Worm (Caenorhabditis elegans) whole organism, mixed stage, embryonic: ENCODE measurements around the gene hpo-36.

ENCODE experiments used
- M03D4.4 ChIP-seq: sonication (generic microtip); optimal IDR thresholded peaks from 2 replicates; lab custom pipeline; 2017; ENCODE audit warnings: mild to moderate bottlenecking, missing genetic modification characterization, missing compliant biosample characterization
- bed-3 ChIP-seq: fragments of 200-800 bp; sonication (Bioruptor generic); optimal IDR thresholded peaks from 3 replicates; lab custom pipeline; 2018; ENCODE audit warnings: mild to moderate bottlenecking, missing genetic modification characterization, moderate library complexity, missing compliant biosample characterization
- blmp-1 ChIP-seq: fragments of 150-350 bp; optimal IDR thresholded peaks from 2 replicates; lab custom pipeline; 2014; ENCODE audit warnings: missing biosample characterization, missing genetic modification characterization
- ceh-39 ChIP-seq: fragments of 150-350 bp; optimal IDR thresholded peaks from 2 replicates; lab custom pipeline; 2014; ENCODE audit warnings: missing biosample characterization, missing genetic modification characterization
- ceh-43 ChIP-seq: fragments of 200-800 bp; sonication (Bioruptor generic); optimal IDR thresholded peaks from 2 replicates; lab custom pipeline; 2018; ENCODE audit warnings: mild to moderate bottlenecking, missing genetic modification characterization, moderate library complexity, missing compliant biosample characterization
- ceh-83 ChIP-seq: fragments of 200-800 bp; sonication (Bioruptor generic); optimal IDR thresholded peaks from 2 replicates; lab custom pipeline; 2018; ENCODE audit warnings: mild to moderate bottlenecking, missing genetic modification characterization, missing compliant biosample characterization
- ces-1 ChIP-seq: fragments of 150-350 bp; optimal IDR thresholded peaks from 2 replicates; lab custom pipeline; 2014; ENCODE audit warnings: missing biosample characterization, missing genetic modification reagents, missing genetic modification characterization
- cnd-1 ChIP-seq: fragments of 200-800 bp; sonication (Bioruptor generic); optimal IDR thresholded peaks from 2 replicates; lab custom pipeline; 2018; ENCODE audit warnings: mild to moderate bottlenecking, missing genetic modification characterization, missing compliant biosample characterization
- drap-1 ChIP-seq: fragments of 200-800 bp; sonication (Bioruptor generic); optimal IDR thresholded peaks from 3 replicates; lab custom pipeline; 2018; ENCODE audit warnings: mild to moderate bottlenecking, missing genetic modification characterization, missing compliant biosample characterization
- elt-1 ChIP-seq: sonication (generic microtip); optimal IDR thresholded peaks from 2 replicates; lab custom pipeline; 2017; ENCODE audit warnings: missing genetic modification characterization, mild to moderate bottlenecking, missing compliant biosample characterization, antibody characterized with exemption, moderate library complexity, borderline replicate concordance; ENCODE audit not compliant: insufficient read depth
- flh-1 ChIP-seq: fragments of 200-800 bp; sonication (Bioruptor generic); optimal IDR thresholded peaks from 2 replicates; lab custom pipeline; 2018; ENCODE audit warnings: mild to moderate bottlenecking, missing genetic modification characterization, moderate library complexity, missing compliant biosample characterization
- ham-2 ChIP-seq: fragments of 200-800 bp; sonication (Bioruptor generic); optimal IDR thresholded peaks from 2 replicates; lab custom pipeline; 2018; ENCODE audit warnings: mild to moderate bottlenecking, missing genetic modification characterization, missing compliant biosample characterization
- hlh-1 ChIP-seq: fragments of 150-350 bp; optimal IDR thresholded peaks from 2 replicates; lab custom pipeline; 2014; ENCODE audit warnings: missing biosample characterization, missing genetic modification reagents, missing genetic modification characterization
- lin-13 ChIP-seq: fragments of 150-350 bp; optimal IDR thresholded peaks from 2 replicates; lab custom pipeline; 2014; ENCODE audit warnings: missing biosample characterization, missing genetic modification characterization
- lin-32 ChIP-seq: fragments of 200-800 bp; sonication (Bioruptor generic); optimal IDR thresholded peaks from 2 replicates; lab custom pipeline; 2018; ENCODE audit warnings: mild to moderate bottlenecking, missing genetic modification characterization, missing compliant biosample characterization
- lsy-2 ChIP-seq: fragments of 150-350 bp; optimal IDR thresholded peaks from 2 replicates; lab custom pipeline; 2014; ENCODE audit warnings: missing biosample characterization, missing genetic modification characterization
- mep-1 ChIP-seq: fragments of 150-350 bp; optimal IDR thresholded peaks from 2 replicates; lab custom pipeline; 2017; ENCODE audit warnings: missing biosample characterization, missing genetic modification reagents, missing genetic modification characterization, inconsistent platforms
- mls-2 ChIP-seq: sonication (generic microtip); optimal IDR thresholded peaks from 2 replicates; lab custom pipeline; 2016; ENCODE audit warnings: mild to moderate bottlenecking, missing genetic modification characterization, moderate library complexity, missing compliant biosample characterization
- nhr-12 ChIP-seq: fragments of 150-350 bp; optimal IDR thresholded peaks from 2 replicates; lab custom pipeline; 2014; ENCODE audit warnings: missing biosample characterization, missing genetic modification characterization
- nhr-237 ChIP-seq: fragments of 150-350 bp; optimal IDR thresholded peaks from 2 replicates; lab custom pipeline; 2014; ENCODE audit warnings: missing biosample characterization, missing genetic modification characterization
- nhr-28 ChIP-seq: fragments of 150-350 bp; optimal IDR thresholded peaks from 2 replicates; lab custom pipeline; 2014; ENCODE audit warnings: missing biosample characterization, missing genetic modification characterization
- nhr-76 ChIP-seq: sonication (generic microtip); optimal IDR thresholded peaks from 2 replicates; lab custom pipeline; 2017; ENCODE audit warnings: missing biosample characterization, missing genetic modification characterization
- pha-4 ChIP-seq: fragments of 150-350 bp; optimal IDR thresholded peaks from 2 replicates; lab custom pipeline; 2018; ENCODE audit warnings: missing biosample characterization, missing genetic modification reagents, missing genetic modification characterization
- sem-2 ChIP-seq: fragments of 200-800 bp; sonication (Bioruptor generic); optimal IDR thresholded peaks from 2 replicates; lab custom pipeline; 2018; ENCODE audit warnings: mild to moderate bottlenecking, missing genetic modification characterization, missing compliant biosample characterization
- snpc-4 ChIP-seq: fragments of 150-350 bp; optimal IDR thresholded peaks from 2 replicates; lab custom pipeline; 2014; ENCODE audit warnings: missing biosample characterization, missing genetic modification characterization
- tbx-8 ChIP-seq: fragments of 200-800 bp; sonication (Bioruptor generic); optimal IDR thresholded peaks from 2 replicates; lab custom pipeline; 2018; ENCODE audit warnings: mild to moderate bottlenecking, missing genetic modification characterization, moderate library complexity, missing compliant biosample characterization
- unc-120 ChIP-seq: sonication (generic microtip); optimal IDR thresholded peaks from 2 replicates; lab custom pipeline; 2017; ENCODE audit warnings: missing genetic modification characterization, missing compliant biosample characterization; ENCODE audit not compliant: poor library complexity, severe bottlenecking
- unc-39 ChIP-seq: fragments of 150-350 bp; optimal IDR thresholded peaks from 2 replicates; lab custom pipeline; 2014; ENCODE audit warnings: missing biosample characterization, missing genetic modification characterization
- unc-62 ChIP-seq: fragments of 150-350 bp; optimal IDR thresholded peaks from 2 replicates; lab custom pipeline; 2014; ENCODE audit warnings: missing biosample characterization, missing genetic modification reagents, missing genetic modification characterization
- zip-8 ChIP-seq: fragments of 150-350 bp; optimal IDR thresholded peaks from 2 replicates; lab custom pipeline; 2014; ENCODE audit warnings: missing biosample characterization, missing genetic modification characterization
- ztf-11 ChIP-seq: fragments of 150-350 bp; optimal IDR thresholded peaks from 2 replicates; lab custom pipeline; 2014; ENCODE audit warnings: missing biosample characterization, missing genetic modification characterization

The hpo-36 gene

ce11 chrV:3697071-3697470 is 42.1 kb downstream of the hpo-36 start:
- TF ChIP-seq unc-120 (tag; lab: Kevin White, UChicago) (no peak), elt-1 (tag; lab: Kevin White, UChicago) (no peak), ztf-11 (no peak), lsy-2 (tag; lab: Kevin White, UChicago) (no peak), sem-2 (GFP tag; lab: Kevin White, UChicago) (no peak), ceh-39 (no peak), blmp-1 (tag; lab: Kevin White, UChicago) (no peak), pha-4 (no peak), mep-1 (tag; lab: Kevin White, UChicago) (no peak), ceh-43 (no peak), lin-13 (tag; lab: Kevin White, UChicago) (no peak), ham-2 (GFP tag; lab: Kevin White, UChicago) (no peak)

- TF ChIP-seq lin-32 (no peak), snpc-4 (tag; lab: Kevin White, UChicago) (no peak), nhr-76 (tag; lab: Kevin White, UChicago) (no peak), nhr-28 (tag; lab: Kevin White, UChicago) (no peak), hlh-1 (tag; lab: Kevin White, UChicago) (peak; percentile 52)
Observed at ce11 chrV:3695254-3695653, 43.9 kb downstream of the hpo-36 start.

ce11 chrV:3693657-3694056 is 45.5 kb downstream of the hpo-36 start:
- TF ChIP-seq hlh-1 (tag; lab: Kevin White, UChicago) (no peak), nhr-237 (tag; lab: Kevin White, UChicago) (no peak), ceh-83 (GFP tag; lab: Kevin White, UChicago) (no peak), mls-2 (no peak), unc-62 (GFP tag; lab: Kevin White, UChicago) (no peak), pha-4 (no peak), mep-1 (tag; lab: Kevin White, UChicago) (no peak), tbx-8 (GFP tag; lab: Kevin White, UChicago) (no peak), unc-39 (no peak), flh-1 (GFP tag; lab: Kevin White, UChicago) (no peak), ceh-39 (no peak), ham-2 (GFP tag; lab: Kevin White, UChicago) (no peak), ztf-11 (no peak), ceh-43 (no peak)

- TF ChIP-seq nhr-12 (tag; lab: Kevin White, UChicago) = no peak
- TF ChIP-seq lin-13 (tag; lab: Kevin White, UChicago) = no peak
- TF ChIP-seq M03D4.4 (tag; lab: Kevin White, UChicago) = no peak
- TF ChIP-seq tbx-8 (GFP tag; lab: Kevin White, UChicago) = no peak
- TF ChIP-seq ceh-83 (GFP tag; lab: Kevin White, UChicago) = no peak
- TF ChIP-seq nhr-28 (tag; lab: Kevin White, UChicago) = no peak
- no peak for TF ChIP-seq ztf-11
- TF ChIP-seq nhr-237 (tag; lab: Kevin White, UChicago) = no peak
- TF ChIP-seq unc-39 = no peak
- no peak for TF ChIP-seq ham-2 (GFP tag; lab: Kevin White, UChicago)
- no peak for TF ChIP-seq nhr-76 (tag; lab: Kevin White, UChicago)
- no peak for TF ChIP-seq zip-8 (tag; lab: Kevin White, UChicago)
- no peak for TF ChIP-seq ceh-43
- TF ChIP-seq bed-3 (GFP tag; lab: Kevin White, UChicago) = no peak
- TF ChIP-seq unc-120 (tag; lab: Kevin White, UChicago) = no peak
- no peak for TF ChIP-seq ceh-39
- no peak for TF ChIP-seq sem-2 (GFP tag; lab: Kevin White, UChicago)
Observed at ce11 chrV:3692613-3693012, 46.6 kb downstream of the hpo-36 start.

- TF ChIP-seq mep-1 (tag; lab: Kevin White, UChicago) (peak; percentile 15), nhr-237 (tag; lab: Kevin White, UChicago) (no peak), drap-1 (GFP tag; lab: Kevin White, UChicago) (no peak), hlh-1 (tag; lab: Kevin White, UChicago) (peak; percentile 56), cnd-1 (tag; lab: Kevin White, UChicago) (peak; percentile 70), ces-1 (GFP tag; lab: Kevin White, UChicago) (peak; percentile 14), lin-32 (peak; percentile 74)
Observed at ce11 chrV:3688733-3689132, 50.5 kb downstream of the hpo-36 start.
